Worm (Caenorhabditis elegans): ENCODE data around the gene slc-28.1.

DNA sequence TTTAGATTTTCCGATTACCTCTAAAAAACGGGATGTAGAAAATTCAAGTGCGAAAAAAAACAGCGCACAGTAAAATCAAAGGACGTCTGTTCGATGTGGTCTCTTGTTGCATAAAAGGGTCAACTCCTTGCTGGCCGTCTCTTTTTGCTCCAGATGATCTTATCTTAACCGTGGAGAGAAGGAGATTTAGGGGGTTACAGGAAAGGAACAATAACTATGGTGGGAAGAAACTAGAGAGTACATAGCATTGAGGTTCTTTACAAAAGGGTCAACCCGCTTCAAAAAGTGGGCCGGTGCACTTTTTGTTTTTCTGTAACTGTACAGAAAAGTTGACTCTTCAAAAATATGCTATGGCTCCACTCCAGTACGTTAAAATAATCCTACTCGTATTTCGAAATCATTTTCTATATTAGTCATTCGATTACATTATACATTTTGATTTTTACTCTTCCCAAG lies 32.1 kb upstream of the slc-28.1 start, which contains the start of the genes T20D4.19 and srj-9:
- TF ChIP-seq M03D4.4 (tag; optimal IDR thresholded peaks at IDR 0.05): no peak
- no peak for TF ChIP-seq mep-1 (tag; optimal IDR thresholded peaks at IDR 0.05)
- no peak for TF ChIP-seq ces-1 (GFP tag; optimal IDR thresholded peaks at IDR 0.05)
- TF ChIP-seq lin-13 (tag; optimal IDR thresholded peaks at IDR 0.05): no peak
- no peak for TF ChIP-seq snpc-4 (tag; optimal IDR thresholded peaks at IDR 0.05)
- no peak for TF ChIP-seq elt-3 (tag; optimal IDR thresholded peaks at IDR 0.05)
- no peak for TF ChIP-seq mls-2 (tag; optimal IDR thresholded peaks at IDR 0.05)
- TF ChIP-seq lsy-2 (tag; optimal IDR thresholded peaks at IDR 0.05): no peak
- no peak for TF ChIP-seq bed-3 (GFP tag; optimal IDR thresholded peaks at IDR 0.05)
- TF ChIP-seq nhr-76 (tag; optimal IDR thresholded peaks at IDR 0.05): no peak
- no peak for TF ChIP-seq elt-1 (tag; optimal IDR thresholded peaks at IDR 0.05; ENCODE audit: borderline replicate concordance, insufficient read depth)

Measured in whole organism, mixed stage, embryonic.